Fruit fly (Drosophila melanogaster) whole organism, embryonic: Measurements from ENCODE around the gene CG5592.

ENCODE experiments used
- CG10209 ChIP-seq: fragments of 200-800 bp; sonication (Bioruptor generic); optimal IDR thresholded peaks from 3 replicates; lab custom pipeline; 2017; ENCODE audit warnings: missing biosample characterization, mild to moderate bottlenecking, missing genetic modification characterization, missing genetic modification reagents
- CG10565 ChIP-seq: fragments of 200-800 bp; sonication (Bioruptor generic); optimal IDR thresholded peaks from 3 replicates; lab custom pipeline; 2016; ENCODE audit warnings: missing biosample characterization, mild to moderate bottlenecking, missing genetic modification characterization
- CG11723 ChIP-seq: fragments of 200-800 bp; sonication (Bioruptor generic); optimal IDR thresholded peaks from 2 replicates; lab custom pipeline; 2017; ENCODE audit warnings: missing biosample characterization, mild to moderate bottlenecking, missing genetic modification characterization
- CG14860 ChIP-seq: fragments of 200-800 bp; sonication (Bioruptor generic); IDR thresholded peaks from 3 replicates; pipeline ENCODE4 v1.3.6; 2022; ENCODE audit warnings: missing biosample characterization, missing genetic modification characterization; ENCODE audit not compliant: partially characterized antibody
- CG15479 ChIP-seq: fragments of 200-800 bp; sonication (Bioruptor generic); optimal IDR thresholded peaks from 3 replicates; lab custom pipeline; 2019; ENCODE audit warnings: missing biosample characterization, mild to moderate bottlenecking, missing genetic modification characterization, moderate library complexity
- CG1647 ChIP-seq: fragments of 200-800 bp; sonication (Bioruptor generic); optimal IDR thresholded peaks from 3 replicates; lab custom pipeline; 2016; ENCODE audit warnings: missing biosample characterization, missing genetic modification characterization
- CG17328 ChIP-seq: fragments of 200-800 bp; sonication (Bioruptor generic); IDR thresholded peaks from 2 replicates; pipeline ENCODE4 v1.3.6; 2022; ENCODE audit warnings: missing biosample characterization, missing genetic modification characterization
- CG1832 ChIP-seq: fragments of 200-800 bp; sonication (Bioruptor generic); optimal IDR thresholded peaks from 2 replicates; lab custom pipeline; 2017; ENCODE audit warnings: missing biosample characterization, mild to moderate bottlenecking, missing genetic modification characterization, inconsistent platforms
- CG3163 ChIP-seq: fragments of 200-800 bp; sonication (Bioruptor generic); optimal IDR thresholded peaks from 3 replicates; lab custom pipeline; 2016; ENCODE audit warnings: missing biosample characterization, missing genetic modification characterization
- CG33557 ChIP-seq: fragments of 200-800 bp; sonication (Bioruptor generic); optimal IDR thresholded peaks from 2 replicates; lab custom pipeline; 2019; ENCODE audit warnings: missing biosample characterization, mild to moderate bottlenecking, missing genetic modification characterization, moderate library complexity
- CG3838 ChIP-seq: fragments of 200-800 bp; sonication (Bioruptor generic); optimal IDR thresholded peaks from 3 replicates; lab custom pipeline; 2016; ENCODE audit warnings: missing biosample characterization, missing genetic modification characterization
- CG4707 ChIP-seq: fragments of 200-800 bp; sonication (Bioruptor generic); optimal IDR thresholded peaks from 2 replicates; lab custom pipeline; 2018; ENCODE audit warnings: missing biosample characterization, mild to moderate bottlenecking, missing genetic modification characterization, moderate library complexity
- CG6683 ChIP-seq: fragments of 200-800 bp; sonication (Bioruptor generic); optimal IDR thresholded peaks from 2 replicates; lab custom pipeline; 2017; ENCODE audit warnings: missing biosample characterization, mild to moderate bottlenecking, missing genetic modification characterization, missing genetic modification reagents
- CG7271 ChIP-seq: fragments of 200-800 bp; sonication (Bioruptor generic); optimal IDR thresholded peaks from 2 replicates; lab custom pipeline; 2018; ENCODE audit warnings: missing biosample characterization, mild to moderate bottlenecking, missing genetic modification characterization, moderate library complexity
- CG7987 ChIP-seq: fragments of 200-800 bp; sonication (Bioruptor generic); optimal IDR thresholded peaks from 2 replicates; lab custom pipeline; 2018; ENCODE audit warnings: missing biosample characterization, mild to moderate bottlenecking, missing genetic modification characterization, moderate library complexity
- CG8944 ChIP-seq: fragments of 200-800 bp; sonication (Bioruptor generic); optimal IDR thresholded peaks from 3 replicates; lab custom pipeline; 2016; ENCODE audit warnings: missing biosample characterization, missing genetic modification characterization
- CG9215 ChIP-seq: fragments of 200-800 bp; sonication (Bioruptor generic); IDR thresholded peaks from 2 replicates; pipeline ENCODE4 v1.3.6; 2022; ENCODE audit warnings: missing biosample characterization, missing genetic modification characterization
- Camta ChIP-seq: fragments of 200-800 bp; sonication (Bioruptor generic); optimal IDR thresholded peaks from 2 replicates; lab custom pipeline; 2016; ENCODE audit warnings: missing biosample characterization, missing genetic modification characterization
- Elba2 ChIP-seq: fragments of 200-800 bp; sonication (Bioruptor generic); optimal IDR thresholded peaks from 3 replicates; lab custom pipeline; 2016; ENCODE audit warnings: missing biosample characterization, missing genetic modification characterization
- Ets65A ChIP-seq: fragments of 200-800 bp; sonication (Bioruptor generic); peaks from one replicate; lab custom pipeline; 2016; ENCODE audit warnings: missing biosample characterization, missing genetic modification characterization
- Fer2 ChIP-seq: fragments of 200-800 bp; sonication (Bioruptor generic); optimal IDR thresholded peaks from 2 replicates; lab custom pipeline; 2018; ENCODE audit warnings: missing biosample characterization, mild to moderate bottlenecking, missing genetic modification characterization, moderate library complexity
- Fer3 ChIP-seq: fragments of 200-800 bp; sonication (Bioruptor generic); optimal IDR thresholded peaks from 2 replicates; lab custom pipeline; 2018; ENCODE audit warnings: missing biosample characterization, mild to moderate bottlenecking, missing genetic modification characterization, moderate library complexity
- HLH54F ChIP-seq: fragments of 200-800 bp; sonication (Bioruptor generic); optimal IDR thresholded peaks from 3 replicates; lab custom pipeline; 2016; ENCODE audit warnings: missing biosample characterization, missing genetic modification characterization
- Hmr ChIP-seq: fragments of 200-800 bp; sonication (Bioruptor generic); optimal IDR thresholded peaks from 3 replicates; lab custom pipeline; 2017; ENCODE audit warnings: mild to moderate bottlenecking, missing biosample characterization, missing genetic modification reagents, missing genetic modification characterization
- Lhr ChIP-seq: fragments of 200-800 bp; sonication (Bioruptor generic); optimal IDR thresholded peaks from 3 replicates; lab custom pipeline; 2017; ENCODE audit warnings: mild to moderate bottlenecking, missing biosample characterization, missing genetic modification reagents, missing genetic modification characterization
- Mrtf ChIP-seq: fragments of 200-800 bp; sonication (Bioruptor generic); IDR thresholded peaks from 3 replicates; pipeline ENCODE4 v1.3.6; 2022; ENCODE audit warnings: missing biosample characterization, missing genetic modification characterization
- Nf-YA ChIP-seq: fragments of 200-800 bp; sonication (Bioruptor generic); IDR thresholded peaks from 2 replicates; pipeline ENCODE4 v1.3.6; 2022; ENCODE audit warnings: missing biosample characterization, missing genetic modification characterization
- YL-1 ChIP-seq: fragments of 200-800 bp; sonication (Bioruptor generic); optimal IDR thresholded peaks from 3 replicates; lab custom pipeline; 2017; ENCODE audit warnings: missing biosample characterization, mild to moderate bottlenecking, missing genetic modification characterization
- amos ChIP-seq: fragments of 200-800 bp; sonication (Bioruptor generic); IDR thresholded peaks from 2 replicates; pipeline ENCODE4 v1.3.6; 2022; ENCODE audit warnings: missing biosample characterization, missing genetic modification characterization; ENCODE audit not compliant: partially characterized antibody
- bowl ChIP-seq: fragments of 200-800 bp; sonication (Bioruptor generic); IDR thresholded peaks from 2 replicates; pipeline ENCODE4 v1.3.6; 2022; ENCODE audit warnings: missing biosample characterization, missing genetic modification characterization
- br ChIP-seq: fragments of >200 bp; optimal IDR thresholded peaks from 2 replicates; lab custom pipeline; 2017
- chm ChIP-seq: fragments of 200-800 bp; sonication (Bioruptor generic); IDR thresholded peaks from 2 replicates; pipeline ENCODE4 v1.3.6; 2022; ENCODE audit warnings: missing biosample characterization, missing genetic modification characterization
- croc ChIP-seq: fragments of 200-800 bp; sonication (Bioruptor generic); conservative IDR thresholded peaks from 3 replicates; pipeline ENCODE4 v1.3.6; 2022; ENCODE audit warnings: missing biosample characterization, missing genetic modification characterization
- fd96Cb ChIP-seq: fragments of 200-800 bp; sonication (Bioruptor generic); optimal IDR thresholded peaks from 2 replicates; lab custom pipeline; 2018; ENCODE audit warnings: missing biosample characterization, mild to moderate bottlenecking, missing genetic modification characterization, moderate library complexity
- ham ChIP-seq: fragments of 200-800 bp; sonication (Bioruptor generic); IDR thresholded peaks from 2 replicates; pipeline ENCODE4 v1.3.6; 2022; ENCODE audit warnings: missing biosample characterization, missing genetic modification characterization
- her ChIP-seq: fragments of 200-800 bp; sonication (Bioruptor generic); optimal IDR thresholded peaks from 2 replicates; lab custom pipeline; 2016; ENCODE audit warnings: missing biosample characterization, missing genetic modification characterization
- hkb ChIP-seq, 2 experiments: fragments of 200-800 bp in 1 of 2; fragments of >200 bp in 1 of 2; sonication (Bioruptor generic) in 1 of 2; IDR thresholded peaks in 1 of 2; optimal IDR thresholded peaks in 1 of 2; 2 replicates each; pipeline versions ENCODE4 v1.3.6 to Lab custom; 2017 to 2022; ENCODE audit warnings: missing biosample characterization in 1 of 2, missing genetic modification characterization in 1 of 2
- jing ChIP-seq: fragments of 200-800 bp; sonication (Bioruptor generic); optimal IDR thresholded peaks from 2 replicates; lab custom pipeline; 2018; ENCODE audit warnings: missing biosample characterization, mild to moderate bottlenecking, missing genetic modification characterization
- nau ChIP-seq: fragments of 200-800 bp; sonication (Bioruptor generic); optimal IDR thresholded peaks from 3 replicates; lab custom pipeline; 2017; ENCODE audit warnings: missing biosample characterization, mild to moderate bottlenecking, missing genetic modification characterization, missing genetic modification reagents
- nmo ChIP-seq: fragments of 200-800 bp; sonication (Bioruptor generic); optimal IDR thresholded peaks from 2 replicates; lab custom pipeline; 2018; ENCODE audit warnings: missing biosample characterization, mild to moderate bottlenecking, missing genetic modification characterization, moderate library complexity
- nom ChIP-seq: fragments of 200-800 bp; sonication (Bioruptor generic); optimal IDR thresholded peaks from 2 replicates; lab custom pipeline; 2017; ENCODE audit warnings: missing biosample characterization, missing genetic modification characterization, mild to moderate bottlenecking, moderate library complexity, missing genetic modification reagents
- otp ChIP-seq: fragments of 200-800 bp; sonication (Bioruptor generic); IDR thresholded peaks from 3 replicates; pipeline ENCODE4, ENCODE4 v1.3.6; 2022; ENCODE audit warnings: missing biosample characterization, missing genetic modification characterization
- phol ChIP-seq: fragments of 200-800 bp; sonication (Bioruptor generic); optimal IDR thresholded peaks from 3 replicates; lab custom pipeline; 2018; ENCODE audit warnings: missing biosample characterization, mild to moderate bottlenecking, missing genetic modification characterization, moderate library complexity
- sim ChIP-seq: fragments of 200-800 bp; sonication (Bioruptor generic); IDR thresholded peaks from 2 replicates; pipeline ENCODE4 v1.3.6; 2022; ENCODE audit warnings: missing biosample characterization, missing genetic modification characterization
- tx ChIP-seq: fragments of 200-800 bp; sonication (Bioruptor generic); optimal IDR thresholded peaks from 2 replicates; lab custom pipeline; 2016; ENCODE audit warnings: missing biosample characterization, missing genetic modification characterization
- unpg ChIP-seq: fragments of 200-800 bp; sonication (Bioruptor generic); optimal IDR thresholded peaks from 3 replicates; lab custom pipeline; 2018; ENCODE audit warnings: missing biosample characterization, mild to moderate bottlenecking, missing genetic modification characterization, moderate library complexity
- vnd ChIP-seq: fragments of 200-800 bp; sonication (Bioruptor generic); IDR thresholded peaks from 3 replicates; pipeline ENCODE4 v1.3.6; 2022; ENCODE audit warnings: missing biosample characterization, missing genetic modification characterization; ENCODE audit not compliant: partially characterized antibody
- yki ChIP-seq: fragments of >200 bp; optimal IDR thresholded peaks from 3 replicates; lab custom pipeline; 2018
- zf30C ChIP-seq: fragments of 200-800 bp; sonication (Bioruptor generic); optimal IDR thresholded peaks from 3 replicates; lab custom pipeline; 2018; ENCODE audit warnings: missing biosample characterization, mild to moderate bottlenecking, missing genetic modification characterization

The CG5592 gene

dm6 chr3L:5869614-5870204 lies 27.7 kb upstream of the CG5592 start (continued):
- TF ChIP-seq CG33557 (GFP tag; lab: Kevin White, UChicago), result peak; percentile 35
- no peak for TF ChIP-seq zf30C
- TF ChIP-seq bowl (GFP tag; lab: Robert Waterston, UW), result no peak
- TF ChIP-seq CG10209 (GFP tag; lab: Kevin White, UChicago), result peak; percentile 53
- TF ChIP-seq CG17328 (GFP tag; lab: Robert Waterston, UW), result peak; percentile 72
- peak; percentile 79 for TF ChIP-seq Camta (GFP tag; lab: Kevin White, UChicago)
- no peak for TF ChIP-seq her (GFP tag; lab: Kevin White, UChicago)
- TF ChIP-seq yki, result no peak
- TF ChIP-seq CG15479 (GFP tag; lab: Kevin White, UChicago), result no peak
- TF ChIP-seq sim (GFP tag; lab: Robert Waterston, UW), result no peak
- TF ChIP-seq CG7271 (tag; lab: Kevin White, UChicago), result no peak
- TF ChIP-seq croc (GFP tag; lab: Robert Waterston, UW), result peak; percentile 68
- no peak for TF ChIP-seq hkb (optimal IDR thresholded peaks at IDR 0.05; lab: Kevin White, UChicago)
- peak; percentile 45; the same call in 1 of the 2 replicates for TF ChIP-seq hkb (GFP tag; IDR thresholded peaks at IDR 0.05; lab: Robert Waterston, UW)
- TF ChIP-seq CG4707 (GFP tag; lab: Kevin White, UChicago), result no peak
- peak; percentile 66 for TF ChIP-seq nmo (GFP tag; lab: Kevin White, UChicago)
- peak; percentile 85 for TF ChIP-seq Mrtf (GFP tag; lab: Robert Waterston, UW)
- TF ChIP-seq Nf-YA (GFP tag; lab: Robert Waterston, UW), result 0 out of 2 replicates have a peak, but pooled peaks have one; percentile 20
- no peak for TF ChIP-seq vnd (GFP tag; lab: Robert Waterston, UW)
- TF ChIP-seq Fer2 (tag; lab: Kevin White, UChicago), result peak; percentile 33
- peak; percentile 11 for TF ChIP-seq Elba2 (GFP tag; lab: Kevin White, UChicago)
- peak; percentile 18 for TF ChIP-seq tx (GFP tag; lab: Kevin White, UChicago)
- peak; percentile 74 for TF ChIP-seq chm
- peak; percentile 57 for TF ChIP-seq fd96Cb (tag; lab: Kevin White, UChicago)
- TF ChIP-seq CG1832, result no peak
- TF ChIP-seq CG7987, result peak; percentile 93
- TF ChIP-seq phol, result peak; percentile 68
- TF ChIP-seq nom (GFP tag; lab: Kevin White, UChicago), result no peak
- TF ChIP-seq CG11723 (GFP tag; lab: Kevin White, UChicago), result no peak
- TF ChIP-seq HLH54F (GFP tag; lab: Kevin White, UChicago), result peak; percentile 34
- TF ChIP-seq CG1647 (GFP tag; lab: Kevin White, UChicago), result peak; percentile 27
- TF ChIP-seq br (lab: Kevin White, UChicago), result no peak
- TF ChIP-seq CG6683 (GFP tag; lab: Kevin White, UChicago), result no peak
- peak; percentile 55; the same call in 1 of the 2 replicates for TF ChIP-seq CG9215
- peak; percentile 54 for TF ChIP-seq CG8944 (GFP tag; lab: Kevin White, UChicago)
- peak; percentile 54 for TF ChIP-seq unpg (GFP tag; lab: Kevin White, UChicago)
- TF ChIP-seq CG3163 (GFP tag; lab: Kevin White, UChicago), result peak; percentile 37
- no peak for TF ChIP-seq nau (GFP tag; lab: Kevin White, UChicago)
- no peak for TF ChIP-seq CG14860 (GFP tag; lab: Robert Waterston, UW)
- TF ChIP-seq CG3838 (GFP tag; lab: Kevin White, UChicago), result no peak
- peak; percentile 7 for TF ChIP-seq jing (GFP tag; lab: Kevin White, UChicago)
- TF ChIP-seq YL-1 (GFP tag; lab: Kevin White, UChicago), result no peak
- TF ChIP-seq Lhr, result peak; percentile 85
- TF ChIP-seq CG10565 (GFP tag; lab: Kevin White, UChicago), result no peak
- TF ChIP-seq Hmr (GFP tag; lab: Kevin White, UChicago), result peak; percentile 62
- peak; percentile 86 for TF ChIP-seq Ets65A (GFP tag; lab: Kevin White, UChicago)
- TF ChIP-seq otp, result peak; percentile 76; the same call in 2 of the 3 replicates
- TF ChIP-seq amos (GFP tag; lab: Robert Waterston, UW), result peak; percentile 40; the same call in 1 of the 2 replicates
- peak; percentile 80 for TF ChIP-seq Fer3
- TF ChIP-seq ham (GFP tag; lab: Robert Waterston, UW), result no peak
